Worm (Caenorhabditis elegans) whole organism, midembryonic: ENCODE measurements around the gene F58H1.7.

Source experiments
- T22C8.4 ChIP-seq: fragments of 200-800 bp; sonication (Bioruptor generic); IDR thresholded peaks from 2 replicates; pipeline ENCODE4 v1.3.6; 2022; ENCODE audit warnings: missing genetic modification characterization, missing compliant biosample characterization
- cog-1 ChIP-seq: sonication (generic microtip); optimal IDR thresholded peaks from 2 replicates; lab custom pipeline; 2016; ENCODE audit warnings: missing genetic modification characterization, missing compliant biosample characterization
- flt-1 ChIP-seq: fragments of 200-800 bp; sonication (Bioruptor generic); IDR thresholded peaks from 2 replicates; pipeline ENCODE4 v1.3.6; 2022; ENCODE audit warnings: missing genetic modification characterization, missing compliant biosample characterization
- med-1 ChIP-seq: sonication (generic microtip); optimal IDR thresholded peaks from 2 replicates; lab custom pipeline; 2017; ENCODE audit warnings: missing genetic modification characterization, mild to moderate bottlenecking, missing compliant biosample characterization, antibody characterized with exemption, missing genetic modification reagents; ENCODE audit not compliant: insufficient read depth
- tab-1 ChIP-seq: fragments of 200-800 bp; sonication (Bioruptor generic); IDR thresholded peaks from 2 replicates; pipeline ENCODE4 v1.3.6; 2022; ENCODE audit warnings: missing genetic modification characterization, missing compliant biosample characterization
- ztf-23 ChIP-seq: fragments of 200-800 bp; sonication (Bioruptor generic); IDR thresholded peaks from 2 replicates; pipeline ENCODE4 v1.3.6; 2022; ENCODE audit warnings: missing genetic modification reagents, missing genetic modification characterization, missing compliant biosample characterization

- TF ChIP-seq med-1, result no peak
- no peak for TF ChIP-seq tab-1 (GFP tag; lab: Robert Waterston, UW)
- no peak for TF ChIP-seq ztf-23 (GFP tag; lab: Robert Waterston, UW)
- no peak for TF ChIP-seq flt-1 (GFP tag; lab: Robert Waterston, UW)
- no peak for TF ChIP-seq cog-1 (tag; lab: Kevin White, UChicago)
- TF ChIP-seq T22C8.4 (GFP tag; lab: Robert Waterston, UW), result no peak
Observed at ce11 chrV:11934848-11935247, 29.8 kb downstream of the F58H1.7 start, which contains the start of gene F58H1.8.
